ENCODE assay signal across 1 fruit fly cellular context in genomic region chrX:523179-523851, dm6.
TF ChIP-seq lines count a peak whose summit lies in the region.

TSS of gene elav (minus strand) at chrX:523226.

TF ChIP-seq in whole organism, embryonic, 481 proteins besides CTCF, POLR2A, EP300 and RAD21 (continued from another document):
- TF ChIP-seq gfzf (GFP tag; optimal IDR thresholded peaks at IDR 0.05; lab: Kevin White, UChicago) (peak; percentile 15), Hr3 (GFP tag; optimal IDR thresholded peaks at IDR 0.05; lab: Kevin White, UChicago) (peak; percentile 98), CG11456 (GFP tag; IDR thresholded peaks at IDR 0.05; lab: Robert Waterston, UW) (peak; percentile 98), exex (tag; optimal IDR thresholded peaks at IDR 0.05; lab: Kevin White, UChicago) (peak; percentile 95), otp (GFP tag; IDR thresholded peaks at IDR 0.05; lab: Robert Waterston, UW) (peak; percentile 98), CG1602 (GFP tag; optimal IDR thresholded peaks at IDR 0.05; lab: Kevin White, UChicago) (peak; percentile 98), zf30C (GFP tag; optimal IDR thresholded peaks at IDR 0.05; lab: Kevin White, UChicago) (peak; percentile 58), CG11085 (GFP tag; IDR thresholded peaks at IDR 0.05; lab: Robert Waterston, UW) (peak; percentile 97), Abd-B (GFP tag; optimal IDR thresholded peaks at IDR 0.05; lab: Kevin White, UChicago) (peak; percentile 96), HLH3B (GFP tag; IDR thresholded peaks at IDR 0.05; lab: Robert Waterston, UW) (peak; percentile 98), dpn (GFP tag; optimal IDR thresholded peaks at IDR 0.05; lab: Kevin White, UChicago) (peak; percentile 98), Kr (GFP tag; optimal IDR thresholded peaks at IDR 0.05; lab: Kevin White, UChicago) (peak; percentile 89), Ssrp (tag; optimal IDR thresholded peaks at IDR 0.05; lab: Kevin White, UChicago) (peak; percentile 97), cg (GFP tag; optimal IDR thresholded peaks at IDR 0.05; lab: Kevin White, UChicago) (peak; percentile 33), chn (GFP tag; optimal IDR thresholded peaks at IDR 0.05; lab: Kevin White, UChicago) (peak; percentile 98), CG9817 (tag; optimal IDR thresholded peaks at IDR 0.05; lab: Kevin White, UChicago) (peak; percentile 99), CG2202 (tag; optimal IDR thresholded peaks at IDR 0.05; lab: Kevin White, UChicago) (peak; percentile 99), Bdp1 (GFP tag; optimal IDR thresholded peaks at IDR 0.05; lab: Kevin White, UChicago) (peak; percentile 92), CG18764 (GFP tag; optimal IDR thresholded peaks at IDR 0.05; lab: Kevin White, UChicago) (peak; percentile 96), seq (GFP tag; IDR thresholded peaks at IDR 0.05; lab: Robert Waterston, UW) (peak; percentile 99), Dll (GFP tag; IDR thresholded peaks at IDR 0.05; lab: Robert Waterston, UW; ENCODE audit: partially characterized antibody) (0 out of 4 replicates have a peak, but pooled peaks have one; percentile 23), chif (GFP tag; optimal IDR thresholded peaks at IDR 0.05; lab: Kevin White, UChicago) (peak; percentile 96 to 98), Hr51 (GFP tag; optimal IDR thresholded peaks at IDR 0.05; lab: Kevin White, UChicago) (peak; percentile 98 to 99), CG4360 (GFP tag; IDR thresholded peaks at IDR 0.05; lab: Robert Waterston, UW) (peak; percentile 84), Usf (GFP tag; optimal IDR thresholded peaks at IDR 0.05; lab: Kevin White, UChicago) (peak; percentile 98), Dek (tag; optimal IDR thresholded peaks at IDR 0.05; lab: Kevin White, UChicago) (peak; percentile 98), Jarid2 (GFP tag; optimal IDR thresholded peaks at IDR 0.05; lab: Kevin White, UChicago) (peak; percentile 89), stwl (tag; optimal IDR thresholded peaks at IDR 0.05; lab: Kevin White, UChicago) (peak; percentile 57), onecut (GFP tag; IDR thresholded peaks at IDR 0.05; lab: Robert Waterston, UW) (peak; percentile 97), insv (GFP tag; optimal IDR thresholded peaks at IDR 0.05; lab: Kevin White, UChicago) (peak; percentile 31 to 87), Hsf (GFP tag; optimal IDR thresholded peaks at IDR 0.05; lab: Kevin White, UChicago) (peak; percentile 99), lilli (GFP tag; optimal IDR thresholded peaks at IDR 0.05; lab: Kevin White, UChicago) (peak; percentile 99), hth (optimal IDR thresholded peaks at IDR 0.05; lab: Kevin White, UChicago) (no peak), CG13287 (GFP tag; IDR thresholded peaks at IDR 0.05; lab: Robert Waterston, UW; ENCODE audit: partially characterized antibody) (peak; percentile 64; the same call in 1 of the 2 replicates), crol (GFP tag; IDR thresholded peaks at IDR 0.05; lab: Robert Waterston, UW) (peak; percentile 78), so (GFP tag; IDR thresholded peaks at IDR 0.05; lab: Robert Waterston, UW) (peak; percentile 98), CG5245 (GFP tag; optimal IDR thresholded peaks at IDR 0.05; lab: Kevin White, UChicago) (peak; percentile 96)
